Worm (Caenorhabditis elegans) whole organism, L4/young adult: ENCODE measurements around the gene F28H7.8.

Source experiments
- W03F9.2 ChIP-seq: fragments of 150-350 bp; optimal IDR thresholded peaks from 2 replicates; lab custom pipeline; 2014; ENCODE audit warnings: missing biosample characterization, missing genetic modification characterization
- dao-5 ChIP-seq: sonication (generic microtip); optimal IDR thresholded peaks from 2 replicates; lab custom pipeline; 2016; ENCODE audit warnings: missing genotype, missing genetic modification characterization, moderate library complexity, missing compliant biosample characterization
- him-1 ChIP-seq: sonication (generic microtip); optimal IDR thresholded peaks from 2 replicates; lab custom pipeline; 2016; ENCODE audit warnings: missing genotype, missing genetic modification reagents, missing genetic modification characterization, missing compliant biosample characterization

DNA sequence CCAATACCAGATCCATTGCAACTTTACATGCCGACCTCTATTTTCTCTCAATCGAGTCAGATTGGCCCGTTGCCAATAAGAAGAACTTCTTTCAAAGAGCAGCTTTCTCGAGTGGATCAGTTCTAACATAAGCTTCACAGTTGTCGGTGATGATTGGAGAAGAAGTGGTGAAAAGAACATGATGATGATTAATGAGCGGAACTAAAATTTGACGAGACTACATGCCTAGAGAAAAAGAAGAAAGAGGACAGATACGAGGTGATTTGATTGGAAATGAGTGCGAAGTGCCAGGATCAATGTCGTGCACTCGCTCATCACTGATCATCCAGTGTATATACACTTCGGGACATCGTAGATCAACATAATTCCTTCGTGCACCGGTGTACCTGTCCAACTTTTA, 31.1 kb upstream of the F28H7.8 start:
- TF ChIP-seq him-1 (tag; lab: Kevin White, UChicago) = no peak
- TF ChIP-seq W03F9.2 = no peak
- no peak for TF ChIP-seq dao-5 (tag; lab: Kevin White, UChicago)
